Fruit fly (Drosophila melanogaster) whole organism, adult: ENCODE results near the gene CG43901.

Experiments
- CG11617 ChIP-seq: fragments of 200-800 bp; sonication (Bioruptor generic); optimal IDR thresholded peaks from 2 replicates; lab custom pipeline; 2017; ENCODE audit warnings: mild to moderate bottlenecking, missing biosample characterization, missing genetic modification reagents, missing genetic modification characterization
- CG12768 ChIP-seq: fragments of 200-800 bp; sonication (Bioruptor generic); optimal IDR thresholded peaks from 2 replicates; lab custom pipeline; 2017; ENCODE audit warnings: missing biosample characterization, missing genetic modification characterization, mild to moderate bottlenecking, moderate library complexity, missing genetic modification reagents
- CG14711 ChIP-seq: fragments of 200-800 bp; sonication (Bioruptor generic); optimal IDR thresholded peaks from 2 replicates; lab custom pipeline; 2018; ENCODE audit warnings: missing biosample characterization, mild to moderate bottlenecking, missing genetic modification characterization, moderate library complexity
- CG1620 ChIP-seq: fragments of 200-800 bp; sonication (Bioruptor generic); optimal IDR thresholded peaks from 2 replicates; lab custom pipeline; 2016; ENCODE audit warnings: missing biosample characterization, missing genetic modification characterization
- CG33017 ChIP-seq: fragments of 200-800 bp; sonication (Bioruptor generic); optimal IDR thresholded peaks from 2 replicates; lab custom pipeline; 2018; ENCODE audit warnings: missing biosample characterization, mild to moderate bottlenecking, missing genetic modification characterization, moderate library complexity
- CG5204 ChIP-seq: fragments of 200-800 bp; sonication (Bioruptor generic); optimal IDR thresholded peaks from 2 replicates; lab custom pipeline; 2016; ENCODE audit warnings: missing biosample characterization, missing genetic modification characterization
- CG7045 ChIP-seq: fragments of 200-800 bp; sonication (Bioruptor generic); optimal IDR thresholded peaks from 2 replicates; lab custom pipeline; 2017; ENCODE audit warnings: missing biosample characterization, mild to moderate bottlenecking, missing genetic modification characterization
- CG7101 ChIP-seq: fragments of 200-800 bp; sonication (Bioruptor generic); optimal IDR thresholded peaks from 2 replicates; lab custom pipeline; 2018; ENCODE audit warnings: missing biosample characterization, mild to moderate bottlenecking, missing genetic modification characterization, moderate library complexity
- Clk ChIP-seq: fragments of 200-800 bp; sonication (Bioruptor generic); optimal IDR thresholded peaks from 2 replicates; lab custom pipeline; 2017; ENCODE audit warnings: missing biosample characterization, missing genetic modification characterization
- Crg-1 ChIP-seq: fragments of 200-800 bp; sonication (Bioruptor generic); optimal IDR thresholded peaks from 2 replicates; lab custom pipeline; 2016; ENCODE audit warnings: missing biosample characterization, missing genetic modification characterization
- Hr96 ChIP-seq: fragments of 200-800 bp; sonication (Bioruptor generic); optimal IDR thresholded peaks from 2 replicates; lab custom pipeline; 2016; ENCODE audit warnings: missing biosample characterization, missing genetic modification characterization
- Mnt ChIP-seq: fragments of 200-800 bp; sonication (Bioruptor generic); optimal IDR thresholded peaks from 2 replicates; lab custom pipeline; 2016; ENCODE audit warnings: missing biosample characterization, mild to moderate bottlenecking, missing genetic modification characterization
- bab1 ChIP-seq: fragments of 200-800 bp; sonication (Bioruptor generic); optimal IDR thresholded peaks from 3 replicates; lab custom pipeline; 2019; ENCODE audit warnings: missing biosample characterization, mild to moderate bottlenecking, missing genetic modification characterization, moderate library complexity
- cic ChIP-seq: fragments of 200-800 bp; sonication (Bioruptor generic); optimal IDR thresholded peaks from 2 replicates; lab custom pipeline; 2017; ENCODE audit warnings: missing biosample characterization, mild to moderate bottlenecking, missing genetic modification characterization, moderate library complexity
- kay ChIP-seq: fragments of 200-800 bp; sonication (Bioruptor generic); peaks from one replicate; lab custom pipeline; 2016; ENCODE audit warnings: missing biosample characterization, missing genetic modification characterization, borderline replicate concordance
- ovo ChIP-seq: fragments of 200-800 bp; sonication (Bioruptor generic); optimal IDR thresholded peaks from 2 replicates; lab custom pipeline; 2016; ENCODE audit warnings: missing biosample characterization, missing genetic modification characterization
- pad ChIP-seq: fragments of 200-800 bp; sonication (Bioruptor generic); optimal IDR thresholded peaks from 3 replicates; lab custom pipeline; 2017; ENCODE audit warnings: missing biosample characterization, missing genetic modification characterization, mild to moderate bottlenecking, moderate library complexity, missing genetic modification reagents
- tj ChIP-seq: fragments of 200-800 bp; sonication (Bioruptor generic); optimal IDR thresholded peaks from 3 replicates; lab custom pipeline; 2017; ENCODE audit warnings: missing biosample characterization, mild to moderate bottlenecking, missing genetic modification characterization, moderate library complexity
- toe ChIP-seq: fragments of 200-800 bp; sonication (Bioruptor generic); optimal IDR thresholded peaks from 2 replicates; lab custom pipeline; 2016; ENCODE audit warnings: missing biosample characterization, missing genetic modification characterization

Gene CG43901

DNA sequence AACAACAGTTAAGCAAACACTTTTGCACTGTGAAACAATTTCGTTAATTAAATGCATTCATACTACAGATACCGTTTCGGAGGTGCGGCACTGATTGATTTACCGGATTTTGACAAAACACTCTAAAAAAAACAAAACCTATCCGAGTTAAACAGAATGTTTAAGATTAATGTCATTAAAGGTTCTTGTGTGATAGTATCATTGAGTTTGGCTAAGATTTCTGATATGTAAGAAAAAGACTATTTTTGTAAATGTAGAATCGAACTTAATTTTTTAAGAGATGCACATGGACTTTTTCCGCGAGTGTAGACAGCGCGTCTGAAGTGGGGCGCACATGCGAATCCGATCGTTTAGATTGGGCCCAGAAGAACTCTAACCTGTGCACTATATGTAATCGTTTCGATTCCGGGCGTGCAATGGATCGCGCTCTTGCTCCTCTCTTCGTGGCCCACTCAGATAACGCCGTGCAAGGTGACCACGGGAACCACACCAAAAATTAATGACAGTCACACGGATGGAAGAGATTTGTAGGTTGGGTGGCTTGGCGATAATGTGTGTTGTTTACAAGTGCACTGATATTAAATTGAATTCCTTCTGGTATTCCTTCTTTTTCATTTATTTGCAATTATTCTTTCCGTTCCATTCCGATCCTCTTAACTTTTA lies 15.5 kb upstream of the CG43901 start:
- TF ChIP-seq CG33017 (tag; lab: Kevin White, UChicago), result no peak
- TF ChIP-seq CG7101 (tag; lab: Kevin White, UChicago), result peak; percentile 7
- peak; percentile 49 for TF ChIP-seq bab1
- peak; percentile 9 for TF ChIP-seq CG14711 (tag; lab: Kevin White, UChicago)
- no peak for TF ChIP-seq tj (GFP tag; lab: Kevin White, UChicago)
- peak; percentile 25 for TF ChIP-seq Mnt
- no peak for TF ChIP-seq Hr96

- TF ChIP-seq bab1 (no peak), pad (GFP tag; lab: Kevin White, UChicago) (peak; percentile 50), CG7101 (tag; lab: Kevin White, UChicago) (no peak), CG1620 (no peak)
Measured at dm6 chrX:10891150-10891549, 14.4 kb upstream of the CG43901 start, which contains the start of gene Ork1. TSS of gene Ork1 (minus strand) at chrX:10891250.

- TF ChIP-seq bab1 (peak; percentile 6), CG7045 (GFP tag; lab: Kevin White, UChicago) (no peak)
Measured at dm6 chrX:10893208-10893607, 12.4 kb upstream of the CG43901 start.

- TF ChIP-seq CG14711 (tag; lab: Kevin White, UChicago) (peak; percentile 41), Mnt (peak; percentile 44), pad (GFP tag; lab: Kevin White, UChicago) (no peak), CG7101 (tag; lab: Kevin White, UChicago) (peak; percentile 13), Clk (GFP tag; lab: Kevin White, UChicago) (no peak), CG5204 (no peak), Hr96 (no peak), cic (GFP tag; lab: Kevin White, UChicago) (no peak), Crg-1 (GFP tag; lab: Kevin White, UChicago) (no peak), toe (GFP tag; lab: Kevin White, UChicago) (no peak), bab1 (peak; percentile 70), tj (GFP tag; lab: Kevin White, UChicago) (peak; percentile 14), CG7045 (GFP tag; lab: Kevin White, UChicago) (no peak), CG11617 (no peak), CG1620 (no peak)
Measured at dm6 chrX:10899232-10899631, 6.3 kb upstream of the CG43901 start, which contains the start of gene CG1582. TSS of gene CG1582 (minus strand) at chrX:10899302.

- TF ChIP-seq cic (GFP tag; lab: Kevin White, UChicago) (no peak), CG12768 (no peak), CG5204 (no peak), CG14711 (tag; lab: Kevin White, UChicago) (no peak), tj (GFP tag; lab: Kevin White, UChicago) (no peak), CG33017 (tag; lab: Kevin White, UChicago) (no peak), pad (GFP tag; lab: Kevin White, UChicago) (no peak), Mnt (no peak), CG7045 (GFP tag; lab: Kevin White, UChicago) (no peak), ovo (GFP tag; lab: Kevin White, UChicago) (no peak), bab1 (no peak), Crg-1 (GFP tag; lab: Kevin White, UChicago) (no peak), toe (GFP tag; lab: Kevin White, UChicago) (no peak), CG1620 (no peak), kay (no peak), CG11617 (no peak)
Measured at dm6 chrX:10899665-10900064, 5.9 kb upstream of the CG43901 start, which contains the start of gene CG15208. TSS of gene CG15208 (plus strand) at chrX:10899965.

DNA sequence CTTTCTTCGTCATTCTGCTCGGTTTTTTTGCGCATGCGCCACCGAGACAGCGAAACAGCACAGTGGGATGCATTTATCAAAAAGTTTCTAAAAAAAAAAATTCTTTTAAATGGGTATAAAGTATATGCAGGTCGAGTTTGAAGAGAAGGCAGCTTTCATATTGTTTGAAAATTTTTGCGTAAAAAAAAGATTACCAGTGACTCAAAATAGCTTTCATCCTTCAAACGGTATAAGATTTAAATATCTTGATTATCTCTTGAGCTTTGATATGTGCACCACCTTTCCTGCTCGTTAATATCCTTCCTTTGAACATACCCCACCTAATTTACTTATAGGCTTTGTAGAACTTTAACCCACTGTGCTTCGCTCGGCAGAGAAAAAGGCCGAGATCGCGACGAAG lies 520 bp upstream of the CG43901 start:
- no peak for TF ChIP-seq kay
- no peak for TF ChIP-seq Clk (GFP tag; lab: Kevin White, UChicago)
- TF ChIP-seq bab1, result peak; percentile 42

DNA sequence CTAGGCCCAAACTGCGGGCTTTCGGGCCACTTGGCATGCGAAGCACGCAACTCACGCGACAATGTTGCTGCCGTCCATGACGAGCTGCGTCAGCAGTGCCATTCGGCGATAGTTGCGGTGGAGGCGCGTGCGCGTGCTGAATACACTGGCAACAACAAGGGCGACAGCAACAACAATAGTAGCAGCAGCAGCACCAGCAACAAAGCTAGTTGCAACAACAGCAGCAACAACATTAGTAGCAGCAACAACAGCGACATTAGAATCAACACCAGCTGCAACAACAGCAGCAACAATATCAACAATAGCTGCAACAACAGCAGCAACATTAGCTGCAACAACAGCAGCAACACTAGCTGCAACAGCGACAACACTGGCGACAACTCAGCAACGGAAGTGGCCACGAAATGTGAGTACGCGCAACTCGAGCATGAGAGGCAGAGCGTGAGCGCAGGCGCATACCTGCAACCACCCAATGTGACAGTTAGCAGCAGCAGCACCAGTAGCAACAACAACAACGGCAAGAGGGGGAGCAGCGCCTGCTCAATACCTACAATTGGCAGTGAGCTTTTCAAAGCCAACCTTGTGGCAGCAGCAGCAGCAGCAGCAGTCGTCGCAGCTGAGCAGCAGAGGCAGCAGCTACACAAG lies 777 bp downstream of the CG43901 start:
- TF ChIP-seq CG14711 (tag; lab: Kevin White, UChicago) (peak; percentile 84), CG11617 (no peak), tj (GFP tag; lab: Kevin White, UChicago) (peak; percentile 11), CG33017 (tag; lab: Kevin White, UChicago) (no peak)

DNA sequence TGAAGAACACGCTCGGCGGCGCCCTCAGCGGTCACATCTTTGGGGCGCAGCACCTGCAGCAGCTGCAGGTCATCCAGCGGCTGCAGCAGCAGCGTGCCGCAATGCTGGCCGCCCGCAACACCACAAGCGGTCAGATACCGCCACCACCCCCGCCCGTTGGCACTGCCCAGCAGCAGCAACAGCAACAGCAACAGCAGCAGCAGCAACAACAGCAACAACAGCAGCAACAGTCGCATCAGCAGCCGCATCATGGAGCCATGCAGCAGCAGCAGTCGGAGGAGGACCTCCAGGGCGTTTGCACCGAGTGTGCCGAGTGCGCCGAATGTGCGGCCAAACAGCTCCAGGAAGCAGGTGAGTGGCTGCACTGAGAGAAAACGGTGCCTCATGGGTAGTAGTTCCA lies 7.0 kb downstream of the CG43901 start:
- TF ChIP-seq ovo (GFP tag; lab: Kevin White, UChicago), result no peak
- TF ChIP-seq pad (GFP tag; lab: Kevin White, UChicago), result no peak
- TF ChIP-seq toe (GFP tag; lab: Kevin White, UChicago), result no peak
- no peak for TF ChIP-seq cic (GFP tag; lab: Kevin White, UChicago)
- no peak for TF ChIP-seq kay
- no peak for TF ChIP-seq tj (GFP tag; lab: Kevin White, UChicago)
- no peak for TF ChIP-seq CG12768
- no peak for TF ChIP-seq Crg-1 (GFP tag; lab: Kevin White, UChicago)
